Worm (Caenorhabditis elegans) whole organism, L2 larva: ENCODE data around the gene bbs-4.

Source experiments
- C34F6.9 ChIP-seq: fragments of 150-350 bp; optimal IDR thresholded peaks from 2 replicates; lab custom pipeline; 2014; ENCODE audit warnings: missing biosample characterization, missing genetic modification characterization
- F13H6.1 ChIP-seq: sonication (generic microtip); optimal IDR thresholded peaks from 2 replicates; lab custom pipeline; 2016; ENCODE audit warnings: missing genetic modification characterization, missing compliant biosample characterization
- R02D3.7 ChIP-seq: fragments of 150-350 bp; optimal IDR thresholded peaks from 2 replicates; lab custom pipeline; 2014; ENCODE audit warnings: missing biosample characterization, missing genetic modification characterization
- alr-1 ChIP-seq: fragments of 150-350 bp; optimal IDR thresholded peaks from 2 replicates; lab custom pipeline; 2014; ENCODE audit warnings: missing biosample characterization, missing genetic modification characterization
- ama-1 ChIP-seq: fragments of 150-350 bp; optimal IDR thresholded peaks from 2 replicates; lab custom pipeline; 2018; ENCODE audit warnings: inconsistent platforms
- blmp-1 ChIP-seq: sonication (generic microtip); optimal IDR thresholded peaks from 2 replicates; lab custom pipeline; 2017; ENCODE audit warnings: missing genetic modification characterization, mild to moderate bottlenecking, missing compliant biosample characterization, antibody characterized with exemption, moderate library complexity; ENCODE audit not compliant: insufficient read depth
- ceh-16 ChIP-seq: fragments of 150-350 bp; optimal IDR thresholded peaks from 2 replicates; lab custom pipeline; 2014; ENCODE audit warnings: missing biosample characterization, missing genetic modification characterization
- ceh-82 ChIP-seq: fragments of 150-350 bp; optimal IDR thresholded peaks from 2 replicates; lab custom pipeline; 2014; ENCODE audit warnings: missing biosample characterization, missing genetic modification characterization
- crh-2 ChIP-seq: sonication (generic microtip); optimal IDR thresholded peaks from 2 replicates; lab custom pipeline; 2017; ENCODE audit warnings: missing biosample characterization, missing genetic modification characterization
- egl-27 ChIP-seq: sonication (generic microtip); optimal IDR thresholded peaks from 3 replicates; lab custom pipeline; 2017; ENCODE audit warnings: missing biosample characterization, missing genetic modification reagents, missing genetic modification characterization
- elt-1 ChIP-seq: fragments of 150-350 bp; optimal IDR thresholded peaks from 2 replicates; lab custom pipeline; 2014; ENCODE audit warnings: missing biosample characterization, missing genetic modification characterization
- elt-3 ChIP-seq: sonication (generic microtip); optimal IDR thresholded peaks from 2 replicates; lab custom pipeline; 2017; ENCODE audit warnings: missing biosample characterization, missing genetic modification characterization
- fos-1 ChIP-seq: fragments of 150-350 bp; optimal IDR thresholded peaks from 2 replicates; lab custom pipeline; 2014; ENCODE audit warnings: missing biosample characterization, missing genetic modification characterization
- gmeb-1 ChIP-seq: fragments of 150-350 bp; optimal IDR thresholded peaks from 2 replicates; lab custom pipeline; 2014; ENCODE audit warnings: missing biosample characterization, missing genetic modification characterization
- lin-11 ChIP-seq: fragments of 150-350 bp; sonication (generic microtip); optimal IDR thresholded peaks from 2 replicates; lab custom pipeline; 2014; ENCODE audit warnings: missing biosample characterization, missing genetic modification characterization, inconsistent platforms, mixed read lengths
- lin-13 ChIP-seq: fragments of 150-350 bp; optimal IDR thresholded peaks from 2 replicates; lab custom pipeline; 2014; ENCODE audit warnings: missing biosample characterization, missing genetic modification reagents, missing genetic modification characterization
- lin-39 ChIP-seq: fragments of 150-350 bp; optimal IDR thresholded peaks from 2 replicates; lab custom pipeline; 2014; ENCODE audit warnings: missing biosample characterization, missing genetic modification reagents, missing genetic modification characterization
- lsy-2 ChIP-seq, 2 experiments: fragments of 150-350 bp in 1 of 2; sonication (generic microtip) in 1 of 2; optimal IDR thresholded peaks; 2 replicates each; lab custom pipeline; 2014 to 2017; ENCODE audit warnings: missing biosample characterization in 2 of 2, missing genetic modification characterization in 2 of 2
- mab-5 ChIP-seq: fragments of 150-350 bp; optimal IDR thresholded peaks from 2 replicates; lab custom pipeline; 2014; ENCODE audit warnings: missing biosample characterization, missing genetic modification characterization
- mbf-1 ChIP-seq: sonication (generic microtip); optimal IDR thresholded peaks from 2 replicates; lab custom pipeline; 2017; ENCODE audit warnings: missing biosample characterization, missing genetic modification characterization
- mdl-1 ChIP-seq, 2 experiments: fragments of 150-350 bp in 1 of 2; sonication (generic microtip) in 1 of 2; optimal IDR thresholded peaks; 2 replicates each; lab custom pipeline; 2017; ENCODE audit warnings: missing biosample characterization in 2 of 2, missing genetic modification characterization in 2 of 2
- nhr-10 ChIP-seq: sonication (generic microtip); optimal IDR thresholded peaks from 2 replicates; lab custom pipeline; 2017; ENCODE audit warnings: missing biosample characterization, missing genetic modification characterization
- nhr-11 ChIP-seq: fragments of 150-350 bp; optimal IDR thresholded peaks from 2 replicates; lab custom pipeline; 2014; ENCODE audit warnings: missing biosample characterization, missing genetic modification characterization
- nhr-12 ChIP-seq: fragments of 150-350 bp; optimal IDR thresholded peaks from 2 replicates; lab custom pipeline; 2014; ENCODE audit warnings: missing biosample characterization, missing genetic modification characterization
- nhr-129 ChIP-seq: fragments of 150-350 bp; optimal IDR thresholded peaks from 2 replicates; lab custom pipeline; 2014; ENCODE audit warnings: missing biosample characterization, missing genetic modification characterization
- nhr-21 ChIP-seq: fragments of 150-350 bp; optimal IDR thresholded peaks from 2 replicates; lab custom pipeline; 2014; ENCODE audit warnings: missing biosample characterization, missing genetic modification characterization
- nhr-23 ChIP-seq: fragments of 150-350 bp; optimal IDR thresholded peaks from 2 replicates; lab custom pipeline; 2014; ENCODE audit warnings: missing biosample characterization, missing genetic modification reagents, missing genetic modification characterization
- nhr-25 ChIP-seq: fragments of 150-350 bp; sonication (generic microtip); optimal IDR thresholded peaks from 3 replicates; lab custom pipeline; 2014; ENCODE audit warnings: missing biosample characterization, missing genetic modification characterization
- nhr-6 ChIP-seq: fragments of 150-350 bp; optimal IDR thresholded peaks from 2 replicates; lab custom pipeline; 2014; ENCODE audit warnings: missing biosample characterization, missing genetic modification characterization
- nhr-77 ChIP-seq: fragments of 150-350 bp; optimal IDR thresholded peaks from 2 replicates; lab custom pipeline; 2014; ENCODE audit warnings: missing biosample characterization, missing genetic modification characterization
- peb-1 ChIP-seq: fragments of 150-350 bp; optimal IDR thresholded peaks from 2 replicates; lab custom pipeline; 2014; ENCODE audit warnings: missing biosample characterization, missing genetic modification characterization
- sem-4 ChIP-seq: fragments of 150-350 bp; optimal IDR thresholded peaks from 2 replicates; lab custom pipeline; 2014; ENCODE audit warnings: missing biosample characterization, missing genetic modification reagents, missing genetic modification characterization
- skn-1 ChIP-seq: sonication (generic microtip); optimal IDR thresholded peaks from 2 replicates; lab custom pipeline; 2017; ENCODE audit warnings: missing biosample characterization, missing genetic modification characterization
- sma-3 ChIP-seq: sonication (generic microtip); optimal IDR thresholded peaks from 2 replicates; lab custom pipeline; 2016; ENCODE audit warnings: missing genetic modification reagents, missing genetic modification characterization, missing compliant biosample characterization
- sma-9 ChIP-seq, 2 experiments: fragments of 150-350 bp in 1 of 2; sonication (generic microtip) in 1 of 2; optimal IDR thresholded peaks; 2 replicates each; lab custom pipeline; 2014 to 2016; ENCODE audit warnings: missing genetic modification characterization in 2 of 2, mild to moderate bottlenecking in 1 of 2, missing biosample characterization in 1 of 2, missing compliant biosample characterization in 1 of 2, missing genetic modification reagents in 1 of 2, moderate library complexity in 1 of 2
- snpc-4 ChIP-seq: fragments of 150-350 bp; optimal IDR thresholded peaks from 2 replicates; lab custom pipeline; 2014; ENCODE audit warnings: missing biosample characterization, missing genetic modification characterization
- unc-39 ChIP-seq: fragments of 150-350 bp; optimal IDR thresholded peaks from 2 replicates; lab custom pipeline; 2014; ENCODE audit warnings: missing biosample characterization, missing genetic modification characterization
- unc-55 ChIP-seq: fragments of 150-350 bp; sonication (generic microtip); optimal IDR thresholded peaks from 3 replicates; lab custom pipeline; 2014; ENCODE audit warnings: missing biosample characterization, missing genetic modification reagents, missing genetic modification characterization
- unc-62 ChIP-seq: fragments of 150-350 bp; optimal IDR thresholded peaks from 2 replicates; lab custom pipeline; 2014; ENCODE audit warnings: missing biosample characterization, missing genetic modification reagents, missing genetic modification characterization
- zag-1 ChIP-seq: fragments of 150-350 bp; optimal IDR thresholded peaks from 2 replicates; lab custom pipeline; 2014; ENCODE audit warnings: missing biosample characterization, missing genetic modification characterization
- ztf-1 ChIP-seq: fragments of 200-800 bp; sonication (Bioruptor generic); conservative IDR thresholded peaks from 2 replicates; pipeline ENCODE4 v1.3.6; 2022; ENCODE audit warnings: missing genetic modification characterization, missing compliant biosample characterization
- ztf-11 ChIP-seq: sonication (generic microtip); optimal IDR thresholded peaks from 2 replicates; lab custom pipeline; 2017; ENCODE audit warnings: missing biosample characterization, missing genetic modification characterization
- ztf-4 ChIP-seq: fragments of 150-350 bp; optimal IDR thresholded peaks from 2 replicates; lab custom pipeline; 2014; ENCODE audit warnings: missing biosample characterization, missing genetic modification characterization

bbs-4 gene

DNA sequence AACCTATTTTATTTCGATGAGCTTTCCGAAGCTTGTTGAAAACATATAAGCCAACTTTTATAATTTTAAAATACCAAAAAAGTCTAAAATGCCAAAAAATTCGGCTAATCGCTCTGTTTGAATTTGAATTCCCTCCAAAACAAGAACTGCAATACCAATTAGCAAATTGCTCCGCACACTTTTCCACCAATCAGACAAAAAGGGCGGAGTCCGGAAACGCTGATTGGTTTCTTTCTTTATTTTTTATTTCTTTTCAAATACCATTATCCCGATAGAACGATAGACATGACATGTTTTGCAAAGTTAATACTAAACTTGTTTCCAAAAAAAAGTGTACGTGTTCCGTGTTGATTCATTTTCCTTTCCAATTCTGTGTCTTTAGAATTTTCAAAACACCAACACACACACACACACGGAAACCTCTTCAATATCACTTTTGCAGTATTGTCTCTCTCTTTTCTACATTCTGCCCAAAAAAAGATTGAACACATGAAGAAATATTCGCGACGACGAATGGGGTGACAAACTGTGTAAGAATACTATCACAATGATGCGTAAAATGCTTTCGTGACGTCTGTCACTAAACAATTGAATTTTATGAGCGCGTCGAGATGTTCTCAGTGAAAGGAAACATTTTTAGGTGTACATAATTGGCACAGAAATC is 5.7 kb upstream of the bbs-4 start:
- TF ChIP-seq ceh-82 (tag; lab: Kevin White, UChicago), result no peak
- no peak for TF ChIP-seq lin-13 (GFP tag; lab: Kevin White, UChicago)
- no peak for TF ChIP-seq unc-39 (tag; lab: Kevin White, UChicago)
- TF ChIP-seq blmp-1, result no peak
- TF ChIP-seq lin-39 (tag; lab: Kevin White, UChicago), result no peak
- no peak for TF ChIP-seq sma-3 (GFP tag; lab: Kevin White, UChicago)
- no peak for TF ChIP-seq nhr-11 (tag; lab: Kevin White, UChicago)
- no peak for TF ChIP-seq F13H6.1
- peak; percentile 11 for TF ChIP-seq sma-9 (GFP tag; optimal IDR thresholded peaks at IDR 0.05; lab: Kevin White, UChicago)
- no peak for TF ChIP-seq sma-9 (tag; optimal IDR thresholded peaks at IDR 0.05; lab: Kevin White, UChicago)
- no peak for TF ChIP-seq unc-55
- TF ChIP-seq fos-1 (tag; lab: Kevin White, UChicago), result peak; percentile 1
- peak; percentile 39 for TF ChIP-seq nhr-25 (tag; lab: Kevin White, UChicago)
- TF ChIP-seq ztf-1 (GFP tag; lab: Robert Waterston, UW), result no peak

DNA sequence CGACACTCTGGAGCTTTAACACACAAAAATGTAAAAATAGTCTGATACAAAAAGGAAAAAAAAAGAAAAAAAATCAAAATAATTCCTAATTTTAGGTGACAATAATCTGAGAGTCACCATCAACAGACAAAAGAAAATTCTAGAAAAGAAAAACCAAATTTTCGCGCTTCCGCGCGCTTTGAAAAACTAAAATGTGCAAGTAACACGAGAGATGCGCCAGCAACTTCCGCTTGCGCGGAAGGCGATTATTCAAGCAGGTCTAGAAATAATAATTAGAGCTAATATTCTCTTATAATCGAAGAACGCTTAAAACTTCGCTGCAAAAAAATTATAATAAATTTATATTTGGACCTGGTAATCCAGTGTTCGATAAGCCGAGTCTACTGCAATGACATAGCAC is 4.9 kb upstream of the bbs-4 start:
- TF ChIP-seq sma-9 (GFP tag; optimal IDR thresholded peaks at IDR 0.05; lab: Kevin White, UChicago) (no peak), sma-9 (tag; optimal IDR thresholded peaks at IDR 0.05; lab: Kevin White, UChicago) (no peak), mbf-1 (no peak), alr-1 (tag; lab: Kevin White, UChicago) (no peak), nhr-6 (tag; lab: Kevin White, UChicago) (no peak), nhr-77 (no peak), ztf-1 (GFP tag; lab: Robert Waterston, UW) (no peak), lsy-2 (tag; optimal IDR thresholded peaks at IDR 0.05; lab: Kevin White, UChicago) (no peak), nhr-10 (tag; lab: Kevin White, UChicago) (no peak), unc-62 (no peak), fos-1 (tag; lab: Kevin White, UChicago) (no peak), lin-39 (tag; lab: Kevin White, UChicago) (no peak), skn-1 (tag; lab: Kevin White, UChicago) (no peak), unc-39 (tag; lab: Kevin White, UChicago) (no peak), crh-2 (tag; lab: Kevin White, UChicago) (no peak), lin-11 (tag; lab: Kevin White, UChicago) (no peak), nhr-11 (tag; lab: Kevin White, UChicago) (no peak), C34F6.9 (tag; lab: Kevin White, UChicago) (no peak), ztf-11 (tag; lab: Kevin White, UChicago) (no peak), sem-4 (tag; lab: Kevin White, UChicago) (no peak), R02D3.7 (tag; lab: Kevin White, UChicago) (no peak)

DNA sequence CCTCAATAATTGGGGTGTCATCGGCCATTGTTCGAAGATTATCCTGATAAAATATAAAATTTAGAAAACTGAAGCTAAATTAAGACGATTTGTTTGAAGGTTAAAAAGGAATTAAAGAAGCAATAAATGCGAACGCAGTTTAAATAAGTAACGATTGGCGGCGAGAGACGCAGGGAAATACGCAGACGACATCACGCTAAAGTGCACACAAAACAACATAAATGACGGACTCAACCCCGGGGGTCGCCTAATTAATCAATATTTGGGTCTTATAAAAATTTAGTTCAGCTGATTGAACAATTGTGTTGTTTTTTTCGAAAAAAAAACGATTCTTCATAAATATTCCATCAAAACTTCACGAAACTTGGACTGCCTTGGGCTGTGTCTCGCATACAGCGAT is 4.4 kb upstream of the bbs-4 start, which contains the start of gene hcp-3:
Gene hcp-3 (minus strand): TSS at position 45 of the 400 bp plus-strand sequence.
- no peak for TF ChIP-seq egl-27 (tag; lab: Kevin White, UChicago)
- TF ChIP-seq mdl-1 (tag; optimal IDR thresholded peaks at IDR 0.05; lab: Kevin White, UChicago), result no peak
- TF ChIP-seq elt-1 (tag; lab: Kevin White, UChicago), result no peak
- TF ChIP-seq crh-2 (tag; lab: Kevin White, UChicago), result peak; percentile 59
- no peak for TF ChIP-seq ceh-16 (tag; lab: Kevin White, UChicago)
- TF ChIP-seq elt-3, result no peak
- TF ChIP-seq sem-4 (tag; lab: Kevin White, UChicago), result peak; percentile 2
- TF ChIP-seq nhr-23 (tag; lab: Kevin White, UChicago), result no peak
- TF ChIP-seq ztf-11 (tag; lab: Kevin White, UChicago), result no peak
- TF ChIP-seq ztf-4 (tag; lab: Kevin White, UChicago), result no peak
- no peak for TF ChIP-seq zag-1 (tag; lab: Kevin White, UChicago)
- no peak for TF ChIP-seq unc-39 (tag; lab: Kevin White, UChicago)
- no peak for TF ChIP-seq R02D3.7 (tag; lab: Kevin White, UChicago)
- no peak for TF ChIP-seq peb-1 (tag; lab: Kevin White, UChicago)
- TF ChIP-seq lin-13 (GFP tag; lab: Kevin White, UChicago), result no peak
- TF ChIP-seq C34F6.9 (tag; lab: Kevin White, UChicago), result peak; percentile 50
- TF ChIP-seq lin-11 (tag; lab: Kevin White, UChicago), result no peak
- TF ChIP-seq nhr-6 (tag; lab: Kevin White, UChicago), result no peak
- TF ChIP-seq lsy-2 (tag; optimal IDR thresholded peaks at IDR 0.05; lab: Kevin White, UChicago), result peak in 1 of 2 experiments; percentile 66
- TF ChIP-seq sma-9 (GFP tag; optimal IDR thresholded peaks at IDR 0.05; lab: Kevin White, UChicago), result peak; percentile 14
- no peak for TF ChIP-seq sma-9 (tag; optimal IDR thresholded peaks at IDR 0.05; lab: Kevin White, UChicago)
- no peak for TF ChIP-seq nhr-21
- no peak for TF ChIP-seq ztf-1 (GFP tag; lab: Robert Waterston, UW)
- TF ChIP-seq nhr-12 (tag; lab: Kevin White, UChicago), result no peak
- TF ChIP-seq unc-55, result peak; percentile 69
- TF ChIP-seq F13H6.1, result peak; percentile 26
- no peak for TF ChIP-seq unc-62
- peak; percentile 10 for TF ChIP-seq nhr-25 (tag; lab: Kevin White, UChicago)
- peak; percentile 42 for TF ChIP-seq nhr-129
- TF ChIP-seq sma-3 (GFP tag; lab: Kevin White, UChicago), result peak; percentile 34
- TF ChIP-seq lin-39 (tag; lab: Kevin White, UChicago), result no peak
- peak; percentile 77 for TF ChIP-seq gmeb-1 (tag; lab: Kevin White, UChicago)
- no peak for TF ChIP-seq mbf-1
- peak; percentile 10 for TF ChIP-seq fos-1 (tag; lab: Kevin White, UChicago)
- TF ChIP-seq ceh-82 (tag; lab: Kevin White, UChicago), result no peak
- no peak for TF ChIP-seq ama-1 (lab: Kevin White, UChicago)
- TF ChIP-seq mab-5 (tag; lab: Kevin White, UChicago), result no peak
- TF ChIP-seq snpc-4 (tag; lab: Kevin White, UChicago), result no peak
- no peak for TF ChIP-seq alr-1 (tag; lab: Kevin White, UChicago)
- no peak for TF ChIP-seq skn-1 (tag; lab: Kevin White, UChicago)
- TF ChIP-seq nhr-11 (tag; lab: Kevin White, UChicago), result no peak
- TF ChIP-seq blmp-1, result no peak
